Worm (Caenorhabditis elegans): ENCODE data around the gene clec-21.

- TF ChIP-seq pqm-1 (tag; optimal IDR thresholded peaks at IDR 0.05) = no peak
- TF ChIP-seq ceh-45 (GFP tag; IDR thresholded peaks at IDR 0.05) = no peak
- no peak for TF ChIP-seq ceh-34 (tag; optimal IDR thresholded peaks at IDR 0.05)
- no peak for TF ChIP-seq ceh-48 (tag; optimal IDR thresholded peaks at IDR 0.05)
- TF ChIP-seq pros-1 (tag; optimal IDR thresholded peaks at IDR 0.05) = no peak
- no peak for TF ChIP-seq sdc-2 (tag; optimal IDR thresholded peaks at IDR 0.05)
- no peak for TF ChIP-seq hlh-15 (tag; optimal IDR thresholded peaks at IDR 0.05)
Observed at ce11 chrII:1538589-1538988, 45.5 kb downstream of the clec-21 start, which contains the start of gene fbxb-44.

Data from whole organism, late embryonic.